Worm (Caenorhabditis elegans): Measurements from ENCODE around the gene F49F1.12.
"Not testable (repeated sequence)": the region's sequence is repeated elsewhere in the genome, so short reads cannot be mapped to it uniquely, and the experiment has no call there.

The F49F1.12 gene

ce11 chrIV:4142986-4143385, at the start of gene F49F1.12:
TSS of gene F49F1.12 (minus strand) at chrIV:4143086.
- TF ChIP-seq fkh-2, ceh-16, mml-1 (tag; optimal IDR thresholded peaks at IDR 0.05): not testable (repeated sequence)

ce11 chrIV:4186099-4186498, 43.2 kb upstream of the F49F1.12 start, which contains the start of gene K08D10.11:
TSS of gene K08D10.11 (minus strand) at chrIV:4186199.
- TF ChIP-seq ZK546.5 (tag; optimal IDR thresholded peaks at IDR 0.05); hmg-11 (tag; optimal IDR thresholded peaks at IDR 0.05); nfya-1 (tag; optimal IDR thresholded peaks at IDR 0.05; ENCODE audit: insufficient read depth): not testable (repeated sequence)

- TF ChIP-seq nhr-43 (tag; optimal IDR thresholded peaks at IDR 0.05; ENCODE audit: poor library complexity, severe bottlenecking) (peak; percentile 11), lin-15B (tag; optimal IDR thresholded peaks at IDR 0.05) (peak; percentile 61)
Measured at ce11 chrIV:4184767-4185166, 41.9 kb upstream of the F49F1.12 start.

ce11 chrIV:4178424-4178823, 35.5 kb upstream of the F49F1.12 start, which contains the start of gene tsen-34:
TSS of gene tsen-34 (plus strand) at chrIV:4178457.
- no peak for TF ChIP-seq ztf-11 (tag; optimal IDR thresholded peaks at IDR 0.05)
- no peak for TF ChIP-seq nhr-12 (tag; optimal IDR thresholded peaks at IDR 0.05)
- TF ChIP-seq fkh-10 (GFP tag; optimal IDR thresholded peaks at IDR 0.05) = no peak
- TF ChIP-seq pha-4 (tag; optimal IDR thresholded peaks at IDR 0.05) = no peak
- no peak for TF ChIP-seq lin-39 (tag; optimal IDR thresholded peaks at IDR 0.05)
- TF ChIP-seq nhr-25 (tag; optimal IDR thresholded peaks at IDR 0.05) = no peak
- TF ChIP-seq skn-1 (tag; optimal IDR thresholded peaks at IDR 0.05) = no peak
- no peak for TF ChIP-seq nhr-237 (tag; optimal IDR thresholded peaks at IDR 0.05)
- no peak for TF ChIP-seq unc-62 (GFP tag; optimal IDR thresholded peaks at IDR 0.05)
- TF ChIP-seq ama-1 (optimal IDR thresholded peaks at IDR 0.05) = no peak
- no peak for TF ChIP-seq eor-1 (tag; optimal IDR thresholded peaks at IDR 0.05)

- TF ChIP-seq lin-15B (tag; optimal IDR thresholded peaks at IDR 0.05) (peak; percentile 19), daf-12 (tag; optimal IDR thresholded peaks at IDR 0.05) (no peak)
Measured at ce11 chrIV:4177560-4177959, 34.7 kb upstream of the F49F1.12 start.

- TF ChIP-seq ceh-28 (tag; optimal IDR thresholded peaks at IDR 0.05) (no peak), snpc-4 (tag; optimal IDR thresholded peaks at IDR 0.05) (no peak), daf-12 (tag; optimal IDR thresholded peaks at IDR 0.05) (no peak), ZK546.5 (tag; optimal IDR thresholded peaks at IDR 0.05) (no peak), hmg-11 (tag; optimal IDR thresholded peaks at IDR 0.05) (no peak), elt-1 (tag; optimal IDR thresholded peaks at IDR 0.05) (no peak), nhr-76 (tag; optimal IDR thresholded peaks at IDR 0.05) (no peak), zag-1 (tag; optimal IDR thresholded peaks at IDR 0.05) (no peak), aly-2 (tag; optimal IDR thresholded peaks at IDR 0.05) (no peak)
Measured at ce11 chrIV:4176659-4177058, 33.8 kb upstream of the F49F1.12 start.

- TF ChIP-seq snpc-4 (tag; optimal IDR thresholded peaks at IDR 0.05) = no peak
Measured at ce11 chrIV:4176088-4176487, 33.2 kb upstream of the F49F1.12 start, which contains the start of gene dnj-15. TSS of gene dnj-15 (plus strand) at chrIV:4176388.

- TF ChIP-seq snpc-4 (tag; optimal IDR thresholded peaks at IDR 0.05) (no peak), egl-27 (tag; optimal IDR thresholded peaks at IDR 0.05) (no peak), nfya-1 (tag; optimal IDR thresholded peaks at IDR 0.05; ENCODE audit: insufficient read depth) (no peak), tbx-2 (tag; optimal IDR thresholded peaks at IDR 0.05) (no peak), elt-3 (tag; optimal IDR thresholded peaks at IDR 0.05) (no peak), ceh-9 (tag; optimal IDR thresholded peaks at IDR 0.05) (no peak), fos-1 (tag; optimal IDR thresholded peaks at IDR 0.05) (no peak), fkh-2 (tag; optimal IDR thresholded peaks at IDR 0.05) (no peak), ztf-11 (tag; optimal IDR thresholded peaks at IDR 0.05) (no peak), ceh-16 (tag; optimal IDR thresholded peaks at IDR 0.05) (no peak), ztf-4 (tag; optimal IDR thresholded peaks at IDR 0.05) (no peak), ZK546.5 (tag; optimal IDR thresholded peaks at IDR 0.05) (no peak), jun-1 (tag; optimal IDR thresholded peaks at IDR 0.05) (no peak), egl-5 (tag; optimal IDR thresholded peaks at IDR 0.05) (no peak), pqm-1 (tag; optimal IDR thresholded peaks at IDR 0.05) (no peak), daf-12 (tag; optimal IDR thresholded peaks at IDR 0.05) (no peak), nhr-23 (tag; optimal IDR thresholded peaks at IDR 0.05) (no peak)
Measured at ce11 chrIV:4173789-4174188, 30.9 kb upstream of the F49F1.12 start, which contains the start of gene rnp-3. TSS of gene rnp-3 (plus strand) at chrIV:4174089.

Data from whole organism, L3 larva.